Worm (Caenorhabditis elegans): ENCODE measurements around the gene F09C6.15.

The F09C6.15 gene

ce11 chrV:16910864-16911263 is 17.3 kb downstream of the F09C6.15 start:
- no peak for TF ChIP-seq nfyb-1 (GFP tag; IDR thresholded peaks at IDR 0.05)
- TF ChIP-seq hmg-1.2 (GFP tag; IDR thresholded peaks at IDR 0.05), result peak; percentile 12; the same call in 1 of the 2 replicates

ce11 chrV:16911294-16911693 is 17.8 kb downstream of the F09C6.15 start:
- TF ChIP-seq nhr-90 (tag; optimal IDR thresholded peaks at IDR 0.05), result no peak
- TF ChIP-seq him-1 (tag; optimal IDR thresholded peaks at IDR 0.05), result no peak
- TF ChIP-seq lsy-27 (tag; optimal IDR thresholded peaks at IDR 0.05; ENCODE audit: borderline replicate concordance, insufficient read depth), result no peak
- TF ChIP-seq unc-62 (GFP tag; optimal IDR thresholded peaks at IDR 0.05), result no peak
- no peak for TF ChIP-seq F52B5.7 (tag; optimal IDR thresholded peaks at IDR 0.05)
- no peak for TF ChIP-seq ceh-27 (GFP tag; optimal IDR thresholded peaks at IDR 0.05)
- peak; percentile 36 for TF ChIP-seq nhr-80 (tag; optimal IDR thresholded peaks at IDR 0.05)
- no peak for TF ChIP-seq lsl-1 (GFP tag; optimal IDR thresholded peaks at IDR 0.05)
- TF ChIP-seq let-607 (tag; optimal IDR thresholded peaks at IDR 0.05), result no peak

- TF ChIP-seq attf-5 (GFP tag; optimal IDR thresholded peaks at IDR 0.05), result no peak
- no peak for TF ChIP-seq hmg-1.2 (GFP tag; IDR thresholded peaks at IDR 0.05)
- TF ChIP-seq zim-3 (tag; optimal IDR thresholded peaks at IDR 0.05), result no peak
- TF ChIP-seq ccch-3 (GFP tag; optimal IDR thresholded peaks at IDR 0.05), result no peak
- TF ChIP-seq mes-4 (tag; optimal IDR thresholded peaks at IDR 0.05), result no peak
- no peak for TF ChIP-seq ztf-26 (tag; optimal IDR thresholded peaks at IDR 0.05)
- TF ChIP-seq athp-1 (tag; optimal IDR thresholded peaks at IDR 0.05), result no peak
- no peak for TF ChIP-seq rcor-1 (GFP tag; IDR thresholded peaks at IDR 0.05)
- no peak for TF ChIP-seq die-1 (tag; optimal IDR thresholded peaks at IDR 0.05)
- no peak for TF ChIP-seq pha-4 (tag; optimal IDR thresholded peaks at IDR 0.05)
- TF ChIP-seq egrh-3 (GFP tag; IDR thresholded peaks at IDR 0.05), result no peak
- TF ChIP-seq ceh-100 (GFP tag; IDR thresholded peaks at IDR 0.05), result no peak
- no peak for TF ChIP-seq madf-3 (GFP tag; IDR thresholded peaks at IDR 0.05)
- TF ChIP-seq T07F8.4 (tag; optimal IDR thresholded peaks at IDR 0.05), result no peak
- TF ChIP-seq D2030.7 (GFP tag; IDR thresholded peaks at IDR 0.05), result no peak
- TF ChIP-seq egl-44 (GFP tag; IDR thresholded peaks at IDR 0.05), result no peak
- TF ChIP-seq zfh-2 (GFP tag; conservative IDR thresholded peaks at IDR 0.05), result no peak
- TF ChIP-seq xnd-1 (tag; optimal IDR thresholded peaks at IDR 0.05), result no peak
- no peak for TF ChIP-seq C06A6.2 (GFP tag; conservative IDR thresholded peaks at IDR 0.05)
- no peak for TF ChIP-seq B0336.3 (GFP tag; IDR thresholded peaks at IDR 0.05)
These were observed 18.4 kb downstream of the F09C6.15 start, which contains the start of gene nhr-116 for ce11 chrV:16911934-16912333. TSS of gene nhr-116 (plus strand) at chrV:16912234.

- TF ChIP-seq rpc-1 (optimal IDR thresholded peaks at IDR 0.05) (no peak), rpc-1 (tag; optimal IDR thresholded peaks at IDR 0.05) (no peak), atf-7 (tag; optimal IDR thresholded peaks at IDR 0.05) (no peak)
These were observed 22.5 kb downstream of the F09C6.15 start, which contains the start of gene F09C6.10 for ce11 chrV:16916079-16916478. TSS of gene F09C6.10 (minus strand) at chrV:16916179.

- peak; percentile 73 for TF ChIP-seq lsl-1 (GFP tag; optimal IDR thresholded peaks at IDR 0.05)
- no peak for TF ChIP-seq cebp-2 (GFP tag; IDR thresholded peaks at IDR 0.05)
These were observed 24.8 kb downstream of the F09C6.15 start, which contains the start of the genes fbxa-206 and Y102A5C.2 for ce11 chrV:16918378-16918777. TSS of gene fbxa-206 (minus strand) at chrV:16918478. TSS of gene Y102A5C.2 (plus strand) at chrV:16918731.

All from whole organism, young adult.